Fruit fly (Drosophila melanogaster) whole organism, larva: ENCODE data around the gene CG14304.

Experiments used
- noc ChIP-seq: fragments of 200-800 bp; sonication (Bioruptor generic); optimal IDR thresholded peaks from 3 replicates; lab custom pipeline; 2019; ENCODE audit warnings: missing biosample characterization, mild to moderate bottlenecking, missing genetic modification characterization, moderate library complexity

CG14304 gene

DNA sequence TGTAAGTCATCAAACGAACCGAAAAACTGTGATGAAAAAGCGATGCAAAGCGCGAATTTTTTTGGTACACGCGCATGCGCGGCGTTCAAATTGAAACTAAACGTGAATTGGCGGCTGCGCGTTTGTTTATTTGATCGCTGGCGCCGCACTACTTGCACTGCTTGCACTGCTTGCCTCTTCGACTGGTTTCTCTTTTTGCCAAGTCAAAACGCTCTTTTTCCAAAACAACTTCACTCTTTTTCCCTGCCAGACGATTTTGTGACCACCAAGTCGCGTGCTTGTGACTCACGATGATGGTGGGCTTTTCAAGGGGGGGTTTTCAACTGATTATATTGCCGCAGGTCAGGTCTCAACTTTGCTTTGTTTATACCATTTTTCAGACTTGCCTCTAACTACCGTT is at the start of gene CG14304:
Gene CG14304 (minus strand): TSS at position 98 of the 400 bp plus-strand sequence.
- TF ChIP-seq noc = no peak

DNA sequence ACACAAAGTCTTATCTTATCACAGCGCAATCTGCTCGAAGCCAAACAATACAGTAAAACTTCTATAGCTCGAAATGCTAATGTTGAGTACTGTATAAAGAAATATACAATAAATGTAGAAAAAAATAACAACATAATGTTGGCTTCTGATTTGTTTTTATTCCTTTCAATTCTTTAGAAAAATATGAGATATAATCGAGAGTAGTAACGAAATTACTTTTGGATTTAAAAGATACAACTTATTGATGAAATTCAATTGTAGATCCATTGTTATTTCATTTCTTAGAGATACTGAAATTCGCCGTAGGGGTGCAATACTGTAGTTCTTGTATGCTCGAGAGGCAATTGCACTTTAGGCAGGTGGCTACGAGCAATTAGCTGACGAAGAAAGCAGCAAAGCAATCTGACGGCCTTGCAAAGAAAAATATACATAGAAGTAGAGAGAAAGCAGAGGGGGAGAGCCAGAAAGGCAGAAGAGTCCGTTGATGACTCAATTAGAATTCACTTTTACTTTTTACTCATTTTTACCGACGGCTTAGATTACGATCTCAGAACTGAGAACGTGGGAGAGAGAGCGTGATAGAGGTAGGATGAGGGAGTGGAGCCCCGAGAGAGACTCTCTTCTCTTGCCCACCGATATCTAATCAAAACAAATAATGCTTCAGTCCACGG is 49.4 kb upstream of the CG14304 start:
- TF ChIP-seq noc = peak; percentile 79

DNA sequence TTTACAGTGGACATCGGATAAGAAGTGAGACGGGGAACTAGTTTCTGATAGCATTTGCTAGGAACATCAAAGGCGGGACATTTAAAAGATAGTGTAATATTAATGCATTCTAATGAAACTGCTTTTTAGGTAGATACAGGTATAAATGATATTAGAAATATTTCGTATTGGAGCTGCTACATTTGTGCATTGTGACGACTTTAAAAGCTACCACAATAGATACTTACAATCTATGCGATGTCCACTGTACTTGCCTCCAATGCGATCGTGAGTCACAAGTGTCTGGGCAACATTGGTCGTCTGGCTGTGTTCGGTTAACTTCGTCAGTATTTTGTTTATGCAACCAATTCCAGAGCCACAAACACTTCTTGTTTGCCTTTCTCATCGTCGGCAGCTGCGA is 48.7 kb upstream of the CG14304 start:
- peak; percentile 55 for TF ChIP-seq noc

DNA sequence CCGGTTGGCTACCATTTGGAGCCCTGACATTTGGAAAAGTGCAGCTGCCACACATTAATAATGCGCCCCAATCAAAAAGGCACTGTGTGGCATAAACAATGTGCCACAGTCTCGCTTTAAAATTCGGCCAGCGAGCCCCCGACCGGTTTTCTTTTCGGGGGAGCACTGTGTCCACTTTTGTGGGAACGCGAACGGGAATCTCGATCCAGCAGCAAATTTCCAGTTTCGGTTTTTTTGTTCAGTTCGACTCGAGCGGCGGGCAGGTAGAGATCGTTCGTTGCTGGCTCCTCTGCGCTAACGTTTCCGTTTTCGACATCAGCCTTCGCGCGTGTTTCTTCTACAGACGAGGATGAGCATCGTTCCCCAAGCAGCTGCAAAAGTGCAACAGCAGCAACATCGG is 48.0 kb upstream of the CG14304 start, which contains the start of gene CG7702:
Gene CG7702 (plus strand): TSS at position 239 of the 400 bp plus-strand sequence.
- TF ChIP-seq noc = no peak

DNA sequence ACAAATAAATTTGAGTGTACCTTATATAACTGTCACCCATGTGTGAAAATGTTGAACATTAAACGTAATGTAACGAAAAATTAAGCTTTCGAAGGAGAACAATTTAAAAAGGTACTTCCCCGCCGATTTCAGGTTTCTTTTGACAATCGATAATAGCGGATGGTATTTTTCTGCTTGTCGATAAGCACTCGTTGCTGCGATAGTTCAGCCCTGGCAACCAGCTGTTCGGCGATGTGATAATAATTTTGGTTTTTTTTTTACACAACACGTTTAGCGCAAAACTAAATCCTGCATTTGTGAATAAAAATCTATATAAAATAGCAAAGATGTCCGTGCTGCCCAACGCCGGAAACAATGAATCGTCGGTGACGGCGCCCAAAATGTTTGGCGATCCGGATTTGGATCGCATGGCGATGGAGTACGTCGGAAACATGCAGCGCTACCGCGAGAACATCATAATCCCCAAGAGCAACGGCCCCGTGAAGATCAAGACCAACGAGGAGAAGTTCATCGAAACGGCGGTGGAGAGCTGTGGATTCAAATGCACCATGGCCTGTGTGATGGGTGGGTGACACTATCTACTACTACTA is 46.6 kb upstream of the CG14304 start, which contains the start of gene CG31229:
Gene CG31229 (plus strand): TSS at position 194 of the 590 bp plus-strand sequence.
- TF ChIP-seq noc = no peak

DNA sequence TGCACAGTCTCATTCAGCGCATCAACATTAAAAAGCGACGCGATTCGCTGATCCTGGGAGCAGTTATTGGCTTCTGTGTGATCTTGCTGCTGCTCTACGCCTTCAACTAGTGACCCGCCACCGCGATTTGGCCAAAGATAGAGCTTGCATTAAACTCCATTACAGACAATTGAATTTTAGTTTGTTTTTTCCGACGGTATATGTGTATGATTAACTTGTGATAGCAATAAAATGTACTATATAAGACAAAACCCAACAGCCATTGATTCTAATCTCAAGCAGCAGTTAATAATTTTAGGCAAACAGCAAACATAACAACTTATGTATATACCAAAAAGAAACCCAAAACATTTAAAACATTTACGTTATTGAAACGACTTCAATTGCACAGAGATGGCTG is 43.9 kb upstream of the CG14304 start, which contains the start of gene CG31231:
Gene CG31231 (plus strand): TSS at position 301 of the 400 bp plus-strand sequence.
- TF ChIP-seq noc = no peak

DNA sequence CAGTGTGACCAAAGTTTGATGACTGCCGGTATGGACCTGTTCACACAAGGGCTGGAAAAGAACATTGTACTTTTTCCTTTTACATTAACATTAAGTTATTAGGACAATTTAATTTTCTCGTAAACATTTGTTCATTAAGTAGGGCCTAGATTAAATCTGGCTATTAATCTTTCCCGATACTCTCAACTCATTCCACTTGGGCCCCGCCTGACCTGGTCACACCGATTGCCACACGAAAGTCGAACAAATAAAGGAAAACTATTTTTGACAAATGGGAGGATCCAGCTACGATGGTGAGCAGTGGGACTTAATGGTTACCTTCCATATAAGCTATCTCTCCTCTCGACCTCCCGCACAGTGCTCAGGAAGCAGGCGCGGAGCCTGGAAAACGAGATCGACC is 42.4 kb upstream of the CG14304 start, which contains the start of the genes Cpsf73 and Gos28:
Gene Cpsf73 (minus strand): TSS at position 28 of the 400 bp plus-strand sequence.
Gene Gos28 (plus strand): TSS at position 214 of the 400 bp plus-strand sequence.
- TF ChIP-seq noc = peak; percentile 29

DNA sequence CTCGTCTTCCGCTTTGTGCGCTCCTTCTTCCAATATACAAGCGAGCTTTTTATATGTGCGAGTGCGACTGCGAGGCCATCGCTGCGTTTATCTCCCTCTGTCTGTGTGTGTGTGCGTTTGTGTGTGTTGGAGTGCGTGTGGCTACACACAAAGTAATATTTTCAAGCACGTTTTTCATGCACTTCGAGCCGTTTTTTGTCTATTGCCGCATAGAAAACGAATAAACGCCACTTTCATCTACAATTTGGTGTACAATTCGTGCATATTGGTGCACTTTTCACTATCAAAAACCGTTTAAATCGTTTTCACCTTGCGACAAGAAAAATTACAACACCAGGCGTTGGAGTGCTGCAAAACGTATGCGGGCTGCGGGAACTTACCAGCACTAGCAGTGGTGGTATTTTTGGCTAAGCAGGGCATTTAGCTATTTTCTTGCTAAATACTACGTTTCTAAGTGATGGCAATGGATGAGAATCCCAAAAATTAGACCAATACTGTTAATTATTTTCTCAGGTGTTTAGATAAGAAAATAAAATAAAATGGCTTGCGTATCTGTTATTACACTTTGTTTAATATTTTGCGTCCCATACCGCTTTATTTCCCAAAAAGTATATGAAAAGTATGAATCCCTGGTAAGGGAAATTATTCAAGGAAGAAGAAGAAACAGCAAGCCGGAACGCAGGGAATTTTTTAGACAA is 38.0 kb upstream of the CG14304 start, which contains the start of the genes CG31224 and CstF64:
Gene CG31224 (minus strand): TSS at position 365 of the 698 bp plus-strand sequence.
Gene CstF64 (plus strand): TSS at position 674 of the 698 bp plus-strand sequence.
- peak; percentile 74 for TF ChIP-seq noc

DNA sequence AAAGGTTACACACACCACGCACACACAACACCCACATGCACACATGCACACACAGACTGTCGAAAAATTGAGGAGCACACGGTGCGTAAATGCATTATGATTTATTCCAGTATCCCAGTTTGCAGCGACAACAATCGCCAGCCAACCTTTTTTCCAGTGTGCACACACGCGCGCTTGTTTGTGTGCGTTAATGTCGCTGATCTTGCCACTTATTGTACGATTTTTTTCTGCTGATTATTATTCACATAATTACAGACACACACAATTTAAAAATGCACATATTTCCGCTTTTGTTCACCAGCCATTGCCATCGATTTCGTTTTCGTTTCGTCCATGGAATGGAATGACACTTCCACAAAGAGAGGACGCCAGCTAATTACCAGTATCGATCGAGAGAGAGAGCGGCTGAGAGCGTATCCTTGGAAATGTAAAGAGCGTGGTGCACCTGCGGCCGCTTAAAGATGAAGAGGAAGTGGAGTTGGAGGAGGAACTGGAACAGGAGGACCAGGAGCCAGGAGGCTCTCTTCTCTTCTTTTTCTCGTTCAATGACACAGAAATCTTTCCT is 37.3 kb upstream of the CG14304 start:
- no peak for TF ChIP-seq noc

DNA sequence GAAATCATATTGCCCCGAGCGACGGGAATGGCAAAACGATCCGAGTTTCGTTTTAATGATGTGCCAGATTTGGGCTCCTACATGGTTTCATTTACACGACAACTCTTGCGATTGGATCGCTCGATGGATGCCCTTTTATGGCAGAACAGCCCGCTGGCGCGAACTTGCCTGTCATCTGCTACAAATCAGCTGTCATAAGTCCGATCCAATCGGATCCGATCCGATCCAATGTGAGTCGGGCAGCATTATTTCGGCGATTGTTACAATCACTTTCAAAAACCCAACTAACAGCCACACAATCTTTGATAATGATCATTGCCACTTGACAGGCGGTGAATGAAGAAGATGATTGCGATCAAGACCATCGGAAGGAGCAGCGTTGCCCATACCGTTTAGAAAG is 22.5 kb upstream of the CG14304 start:
- no peak for TF ChIP-seq noc

DNA sequence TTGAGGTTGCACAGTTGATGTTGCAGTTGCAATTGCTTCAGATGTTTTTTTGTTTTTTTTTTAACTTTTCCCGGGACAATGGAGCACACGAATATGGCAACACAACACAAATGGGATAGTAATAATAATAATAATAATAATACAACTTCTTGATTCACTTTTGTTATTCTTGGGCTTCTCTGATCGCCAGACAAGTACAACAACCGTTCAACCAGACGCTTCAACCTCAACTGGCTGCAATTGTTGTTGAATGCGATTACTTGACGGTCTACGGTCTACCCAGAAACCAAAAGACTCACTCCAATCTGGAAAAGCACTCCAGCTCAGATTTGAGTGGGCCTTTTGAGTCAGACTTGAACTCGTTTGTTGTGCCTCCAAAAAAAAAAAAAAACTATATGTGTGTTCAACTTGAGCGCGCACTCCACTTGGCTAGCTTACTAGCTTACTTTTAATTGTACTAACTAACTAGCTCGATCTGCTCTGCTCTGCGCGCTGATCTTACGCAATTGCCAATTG is 20.2 kb upstream of the CG14304 start, which contains the start of gene CG14301:
Gene CG14301 (minus strand): TSS at position 216 of the 516 bp plus-strand sequence.
- TF ChIP-seq noc = no peak

DNA sequence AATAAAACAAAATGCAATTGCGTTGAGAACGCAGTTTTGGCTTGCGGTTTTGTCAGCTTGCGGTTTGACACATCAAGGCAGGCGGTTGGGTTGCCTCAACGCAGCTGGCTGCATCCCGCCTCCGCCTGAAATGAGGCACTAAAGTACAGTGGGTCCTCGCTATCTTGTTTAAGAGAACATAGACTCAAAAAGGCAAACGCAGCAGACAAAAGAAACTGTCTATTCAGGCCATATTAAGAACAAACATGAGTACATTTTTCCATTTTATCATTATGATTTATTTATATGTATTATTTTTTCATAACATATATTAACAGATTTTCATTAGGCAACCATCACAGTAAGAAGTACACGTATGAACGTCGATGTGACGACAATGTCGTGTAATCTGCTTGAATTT is 18.5 kb upstream of the CG14304 start:
- no peak for TF ChIP-seq noc

DNA sequence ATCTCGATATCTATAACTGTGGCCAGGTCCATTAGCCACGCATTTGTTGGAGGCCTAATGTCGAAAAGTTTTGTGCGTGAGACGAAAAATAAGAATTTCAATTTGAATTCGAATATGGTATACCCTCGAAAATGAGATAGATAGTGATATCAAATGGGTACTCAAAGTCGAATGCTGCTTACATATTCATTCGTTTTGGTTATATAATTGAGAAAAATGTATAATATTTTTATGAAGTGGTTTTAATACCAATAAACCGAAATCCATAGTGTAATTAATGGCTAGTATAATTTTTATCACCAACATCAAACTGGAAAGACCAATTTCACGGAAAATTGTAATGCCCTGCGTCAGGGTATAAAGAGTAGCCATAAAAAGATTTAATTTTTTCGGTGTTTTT is 12.0 kb upstream of the CG14304 start:
- no peak for TF ChIP-seq noc

DNA sequence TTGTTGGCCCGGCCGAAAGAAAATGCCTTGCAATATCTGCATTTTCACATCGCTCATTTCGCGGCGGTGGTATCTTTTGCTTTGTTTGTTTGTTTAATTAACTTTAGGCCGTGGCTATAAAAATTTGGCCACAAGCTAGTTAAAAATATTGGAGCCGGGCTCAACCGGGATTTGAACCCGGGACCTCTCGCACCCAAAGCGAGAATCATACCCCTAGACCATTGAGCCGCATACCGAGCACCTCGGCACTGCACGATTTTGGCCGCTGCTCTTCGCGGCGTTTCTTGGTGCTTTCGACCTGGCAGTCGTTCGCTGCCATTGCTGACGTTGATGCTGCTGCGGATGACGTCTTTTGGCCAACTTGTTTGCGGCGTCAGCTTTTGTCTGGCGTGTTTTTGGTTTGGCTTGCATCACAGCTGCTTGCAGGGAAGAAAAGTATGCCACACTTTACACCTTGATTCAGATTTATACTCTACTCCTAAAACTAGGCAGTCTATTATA is 7.2 kb upstream of the CG14304 start:
- TF ChIP-seq noc = no peak

DNA sequence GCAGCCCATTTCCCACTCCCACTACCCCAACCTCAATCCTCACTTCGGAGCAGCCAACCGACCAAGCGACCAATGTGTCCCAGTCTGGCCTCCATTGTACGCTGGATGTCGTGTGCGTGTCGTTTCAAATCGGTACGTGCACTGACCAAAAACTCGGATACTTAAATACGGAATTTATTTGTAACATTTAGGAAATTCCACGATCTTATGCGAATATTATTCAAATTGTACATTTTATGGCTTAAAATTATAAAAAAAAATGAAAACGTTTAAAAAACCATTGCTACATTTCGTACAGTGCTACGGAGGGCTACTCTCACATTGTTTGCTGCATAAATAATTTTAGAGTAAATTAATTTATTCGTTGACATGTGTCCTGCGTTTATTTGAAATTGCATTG is 3.4 kb upstream of the CG14304 start:
- no peak for TF ChIP-seq noc

DNA sequence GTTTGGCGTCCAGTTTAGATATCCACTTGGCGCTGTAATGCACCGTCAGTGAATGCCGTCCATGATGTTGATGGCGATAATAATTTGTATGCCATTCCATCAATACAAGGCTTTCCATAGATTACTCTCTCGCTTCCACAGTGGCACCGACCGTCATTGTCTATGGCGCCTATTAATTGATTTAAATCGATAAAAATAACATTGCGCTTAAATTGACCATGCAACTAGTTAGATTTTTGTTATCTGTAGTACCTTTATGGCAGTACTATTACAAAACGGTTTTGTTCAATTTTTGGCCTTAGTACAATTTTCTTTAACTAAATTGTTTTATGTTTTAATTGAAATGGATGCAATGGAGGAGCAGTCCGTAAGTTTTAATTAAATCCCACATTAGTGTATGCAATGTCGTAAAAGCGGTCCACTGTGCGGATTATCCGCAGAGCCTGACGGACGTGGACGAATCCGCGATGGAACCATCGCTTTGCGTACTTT is 1.6 kb downstream of the CG14304 start:
- no peak for TF ChIP-seq noc
